Worm (Caenorhabditis elegans): ENCODE measurements around the gene mak-1.

mak-1 gene

DNA sequence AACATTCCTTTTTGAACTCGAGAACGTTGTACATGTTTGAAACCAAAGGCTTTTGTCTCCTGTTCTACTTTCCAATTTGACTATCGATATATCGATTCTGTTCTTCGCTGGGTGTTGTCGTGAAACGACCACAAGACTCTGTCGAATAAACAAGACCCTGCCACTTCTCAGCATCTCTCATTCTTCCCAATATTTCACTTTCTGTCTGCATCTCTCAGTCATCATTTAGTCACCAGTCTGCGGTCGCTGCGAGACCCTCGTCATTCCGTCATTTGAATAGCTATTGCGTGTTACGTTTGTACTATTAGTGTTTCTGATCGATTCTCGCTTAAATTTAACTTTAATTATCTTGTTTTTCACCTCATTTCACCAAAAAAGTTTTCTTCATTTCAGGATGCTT lies 43.5 kb downstream of the mak-1 start (continued):
- TF ChIP-seq fkh-4 (tag; optimal IDR thresholded peaks at IDR 0.05; ENCODE audit: borderline replicate concordance) (peak; percentile 82), tbx-2 (tag; optimal IDR thresholded peaks at IDR 0.05) (peak; percentile 98), nhr-90 (tag; optimal IDR thresholded peaks at IDR 0.05; ENCODE audit: poor library complexity) (peak; percentile 97), alr-1 (tag; optimal IDR thresholded peaks at IDR 0.05; ENCODE audit: borderline replicate concordance) (no peak), blmp-1 (tag; optimal IDR thresholded peaks at IDR 0.05) (peak; percentile 86), skn-1 (tag; optimal IDR thresholded peaks at IDR 0.05) (peak; percentile 96), nhr-71 (tag; optimal IDR thresholded peaks at IDR 0.05) (peak; percentile 99), sox-4 (tag; optimal IDR thresholded peaks at IDR 0.05) (peak; percentile 85), fkh-10 (GFP tag; optimal IDR thresholded peaks at IDR 0.05) (peak; percentile 75), lin-15B (tag; optimal IDR thresholded peaks at IDR 0.05) (peak; percentile 23)

DNA sequence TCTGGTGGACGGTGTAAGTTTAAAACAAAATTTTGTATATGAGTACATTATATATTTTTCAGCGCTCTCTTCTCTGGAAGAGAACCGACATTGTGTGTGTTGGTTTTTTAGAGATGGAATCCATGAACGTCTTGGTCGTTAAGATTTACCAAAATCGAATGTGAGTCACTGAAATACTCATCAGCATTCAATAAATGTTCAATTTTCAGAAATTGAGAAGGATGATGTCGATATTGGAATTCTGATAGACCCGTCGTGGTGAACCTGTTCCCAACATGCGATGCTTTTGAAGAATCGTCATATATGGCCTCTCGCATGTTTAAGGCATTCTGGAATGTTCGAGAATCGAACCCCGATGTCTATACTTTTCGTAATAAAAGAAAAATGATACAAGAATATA lies 44.9 kb downstream of the mak-1 start:
- no peak for TF ChIP-seq isw-1 (GFP tag; IDR thresholded peaks at IDR 0.05)
- TF ChIP-seq zip-4 (GFP tag; optimal IDR thresholded peaks at IDR 0.05): no peak
- TF ChIP-seq nhr-85 (tag): peak; percentile 64
- TF ChIP-seq blmp-1 (tag; optimal IDR thresholded peaks at IDR 0.05): no peak
- TF ChIP-seq C04F5.9 (tag; optimal IDR thresholded peaks at IDR 0.05): no peak
- TF ChIP-seq ceh-63 (GFP tag; optimal IDR thresholded peaks at IDR 0.05): no peak

DNA sequence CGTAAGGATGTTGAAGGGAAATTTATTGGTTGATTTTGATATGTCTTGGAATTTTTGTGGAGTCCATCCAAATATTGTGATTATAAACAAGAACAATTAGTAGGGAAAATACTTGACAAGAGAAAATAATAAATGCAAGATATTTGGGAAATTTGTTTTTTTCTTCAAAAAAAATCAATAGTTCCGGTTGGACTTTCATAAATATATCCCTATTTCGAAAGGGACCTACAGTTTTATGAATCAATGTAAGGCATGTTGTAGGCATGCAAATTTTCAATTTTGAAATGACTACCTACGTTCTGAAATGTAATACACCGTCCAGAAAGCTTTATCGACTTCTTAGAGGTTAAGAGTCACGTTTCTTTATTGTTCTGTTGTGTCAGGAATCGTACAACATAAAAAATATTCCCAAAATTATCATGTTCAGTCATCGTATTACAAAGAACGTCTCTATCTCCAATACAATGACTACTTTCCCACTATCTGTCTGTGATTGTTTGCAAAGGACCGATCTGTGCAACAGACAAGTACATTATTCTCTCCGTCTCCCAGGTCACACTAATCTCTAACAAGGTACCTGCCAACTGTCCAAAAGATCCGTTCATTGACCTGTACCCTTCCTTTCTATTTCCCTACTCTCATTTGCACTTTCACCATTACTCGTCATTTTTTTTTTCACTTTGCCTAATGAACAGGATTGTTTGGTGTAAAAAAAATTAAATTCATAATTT lies 46.1 kb downstream of the mak-1 start, which contains the start of gene F07H5.13:
Gene F07H5.13, plus strand, starts transcription at position 730 of the 731 bp plus-strand sequence.
- peak; percentile 74 for TF ChIP-seq nhr-85 (tag)
- TF ChIP-seq xbp-1 (tag; optimal IDR thresholded peaks at IDR 0.05): no peak
- peak; percentile 83 for TF ChIP-seq aly-2 (tag; optimal IDR thresholded peaks at IDR 0.05)
- TF ChIP-seq aha-1 (tag; optimal IDR thresholded peaks at IDR 0.05): no peak
- no peak for TF ChIP-seq efl-1 (optimal IDR thresholded peaks at IDR 0.05)
- TF ChIP-seq efl-1 (GFP tag; optimal IDR thresholded peaks at IDR 0.05 in 1 of 2): peak in 1 of 2 experiments; percentile 92
- no peak for TF ChIP-seq nhr-84 (tag; optimal IDR thresholded peaks at IDR 0.05)
- no peak for TF ChIP-seq lir-3 (tag; optimal IDR thresholded peaks at IDR 0.05; ENCODE audit: poor library complexity)
- TF ChIP-seq ama-1 (optimal IDR thresholded peaks at IDR 0.05): peak; percentile 88
- TF ChIP-seq nhr-71 (tag; optimal IDR thresholded peaks at IDR 0.05): peak; percentile 54
- no peak for TF ChIP-seq lin-14 (GFP tag; optimal IDR thresholded peaks at IDR 0.05)
- TF ChIP-seq mdl-1 (tag; optimal IDR thresholded peaks at IDR 0.05): no peak
- no peak; the same call in 1 of the 2 replicates for TF ChIP-seq nhr-19 (GFP tag; conservative IDR thresholded peaks at IDR 0.05)
- TF ChIP-seq ceh-63 (GFP tag; optimal IDR thresholded peaks at IDR 0.05): no peak
- no peak for TF ChIP-seq snpc-4 (tag; optimal IDR thresholded peaks at IDR 0.05)
- TF ChIP-seq rnt-1 (tag; optimal IDR thresholded peaks at IDR 0.05): no peak
- TF ChIP-seq nhr-76 (tag; optimal IDR thresholded peaks at IDR 0.05): no peak
- peak; percentile 2 for TF ChIP-seq irx-1 (tag; optimal IDR thresholded peaks at IDR 0.05)
- no peak for TF ChIP-seq tlp-1 (tag; optimal IDR thresholded peaks at IDR 0.05)
- no peak for TF ChIP-seq mef-2 (tag; optimal IDR thresholded peaks at IDR 0.05)
- no peak for TF ChIP-seq ceh-82 (tag; optimal IDR thresholded peaks at IDR 0.05)
- TF ChIP-seq pqm-1 (tag; optimal IDR thresholded peaks at IDR 0.05): no peak
- peak; percentile 81 for TF ChIP-seq ztf-4 (tag; optimal IDR thresholded peaks at IDR 0.05)
- no peak for TF ChIP-seq lin-15B (tag; optimal IDR thresholded peaks at IDR 0.05)
- TF ChIP-seq F16B12.6 (tag; optimal IDR thresholded peaks at IDR 0.05): no peak
- TF ChIP-seq ces-1 (GFP tag; optimal IDR thresholded peaks at IDR 0.05): no peak
- TF ChIP-seq hlh-4 (tag; optimal IDR thresholded peaks at IDR 0.05): no peak
- peak; percentile 22 for TF ChIP-seq dsc-1 (tag; optimal IDR thresholded peaks at IDR 0.05)
- no peak for TF ChIP-seq alr-1 (tag; optimal IDR thresholded peaks at IDR 0.05; ENCODE audit: borderline replicate concordance)
- TF ChIP-seq lin-35 (GFP tag; optimal IDR thresholded peaks at IDR 0.05): no peak
- peak; percentile 58 for TF ChIP-seq nhr-47 (tag; optimal IDR thresholded peaks at IDR 0.05)
- TF ChIP-seq vab-15 (tag; optimal IDR thresholded peaks at IDR 0.05): no peak
- TF ChIP-seq C04F5.9 (tag; optimal IDR thresholded peaks at IDR 0.05): no peak
- no peak for TF ChIP-seq ceh-90 (tag; optimal IDR thresholded peaks at IDR 0.05)
- TF ChIP-seq blmp-1 (tag; optimal IDR thresholded peaks at IDR 0.05): peak; percentile 9
- TF ChIP-seq unc-98 (GFP tag; IDR thresholded peaks at IDR 0.05): no peak
- peak; percentile 19 for TF ChIP-seq lin-13 (GFP tag; optimal IDR thresholded peaks at IDR 0.05)
- TF ChIP-seq Y116A8C.19 (tag; optimal IDR thresholded peaks at IDR 0.05; ENCODE audit: borderline replicate concordance): no peak
- TF ChIP-seq hlh-17 (GFP tag; optimal IDR thresholded peaks at IDR 0.05; ENCODE audit: borderline replicate concordance): no peak
- TF ChIP-seq ztf-11 (tag; optimal IDR thresholded peaks at IDR 0.05): peak in 1 of 2 experiments; percentile 17
